Worm (Caenorhabditis elegans): ENCODE results near the gene W02G9.4.

DNA sequence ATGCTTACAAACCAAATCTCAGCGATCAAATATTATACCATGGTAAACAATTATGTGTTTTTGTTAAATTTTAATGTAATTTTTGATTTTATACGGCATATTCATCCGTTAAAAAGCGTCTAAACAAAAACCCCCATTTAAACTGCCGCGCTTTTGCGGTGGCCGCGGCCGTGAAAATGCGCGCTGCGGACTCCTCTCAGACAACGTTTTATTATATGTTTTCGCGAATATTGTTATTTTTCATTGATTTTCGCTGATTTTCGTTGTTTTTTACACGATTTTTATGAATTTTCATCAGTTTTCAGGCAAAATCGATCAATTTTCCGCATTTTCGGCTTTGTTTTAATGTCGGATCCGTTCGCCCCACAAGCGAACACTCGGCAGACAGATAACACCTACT is 28.2 kb upstream of the W02G9.4 start, which contains the start of gene W02H5.19:
- TF ChIP-seq B0310.2 (tag; optimal IDR thresholded peaks at IDR 0.05) = no peak
- peak; percentile 30; the same call in 1 of the 2 replicates for TF ChIP-seq flt-1 (GFP tag; IDR thresholded peaks at IDR 0.05)
- TF ChIP-seq ceh-36 (tag; optimal IDR thresholded peaks at IDR 0.05) = no peak
- TF ChIP-seq hmbx-1 (tag; optimal IDR thresholded peaks at IDR 0.05) = no peak
- peak; percentile 65 for TF ChIP-seq pes-1 (GFP tag; IDR thresholded peaks at IDR 0.05)
- no peak for TF ChIP-seq ama-1 (optimal IDR thresholded peaks at IDR 0.05)
- 0 out of 2 replicates have a peak, but pooled peaks have one; percentile 40 for TF ChIP-seq scrt-1 (GFP tag; IDR thresholded peaks at IDR 0.05)
- no peak for TF ChIP-seq hnd-1 (tag; optimal IDR thresholded peaks at IDR 0.05)
- TF ChIP-seq hmg-4 (GFP tag; optimal IDR thresholded peaks at IDR 0.05) = peak; percentile 38
- no peak for TF ChIP-seq ceh-13 (GFP tag; optimal IDR thresholded peaks at IDR 0.05)

All from whole organism, early embryonic.